Fruit fly (Drosophila melanogaster) whole organism, embryonic: ENCODE data around the gene Pif1B.

Experiments
- CG1024 ChIP-seq: fragments of 200-800 bp; sonication (Bioruptor generic); IDR thresholded peaks from 2 replicates; pipeline ENCODE4 v1.3.6; 2022; ENCODE audit warnings: missing biosample characterization, missing genetic modification characterization
- CG10462 ChIP-seq: fragments of 200-800 bp; sonication (Bioruptor generic); optimal IDR thresholded peaks from 2 replicates; lab custom pipeline; 2016; ENCODE audit warnings: missing biosample characterization, missing genetic modification characterization
- CG11093 ChIP-seq: fragments of 200-800 bp; sonication (Bioruptor generic); IDR thresholded peaks from 3 replicates; pipeline ENCODE4 v1.3.6; 2022; ENCODE audit warnings: missing biosample characterization, missing genetic modification characterization
- CG1233 ChIP-seq: fragments of 200-800 bp; sonication (Bioruptor generic); optimal IDR thresholded peaks from 4 replicates; lab custom pipeline; 2018; ENCODE audit warnings: missing biosample characterization, mild to moderate bottlenecking, missing genetic modification characterization
- CG14050 ChIP-seq: fragments of 200-800 bp; sonication (Bioruptor generic); IDR thresholded peaks from 3 replicates; pipeline ENCODE4 v1.3.6; 2022; ENCODE audit warnings: missing biosample characterization, missing genetic modification characterization
- CG15479 ChIP-seq: fragments of 200-800 bp; sonication (Bioruptor generic); optimal IDR thresholded peaks from 3 replicates; lab custom pipeline; 2019; ENCODE audit warnings: missing biosample characterization, mild to moderate bottlenecking, missing genetic modification characterization, moderate library complexity
- CG18011 ChIP-seq: fragments of 200-800 bp; sonication (Bioruptor generic); optimal IDR thresholded peaks from 2 replicates; lab custom pipeline; 2017; ENCODE audit warnings: missing biosample characterization, missing genetic modification characterization, mild to moderate bottlenecking, moderate library complexity, missing genotype
- CG18262 ChIP-seq: fragments of 200-800 bp; optimal IDR thresholded peaks from 3 replicates; lab custom pipeline; 2019; ENCODE audit warnings: missing biosample characterization, mild to moderate bottlenecking, missing genetic modification characterization, moderate library complexity
- CG2712 ChIP-seq: fragments of 200-800 bp; optimal IDR thresholded peaks from 3 replicates; lab custom pipeline; 2019; ENCODE audit warnings: missing biosample characterization, mild to moderate bottlenecking, missing genetic modification characterization, moderate library complexity
- CG2889 ChIP-seq: fragments of 200-800 bp; sonication (Bioruptor generic); IDR thresholded peaks from 3 replicates; pipeline ENCODE4 v1.3.6; 2022; ENCODE audit warnings: missing biosample characterization, missing genetic modification characterization
- CG30431 ChIP-seq: fragments of 200-800 bp; sonication (Bioruptor generic); optimal IDR thresholded peaks from 2 replicates; lab custom pipeline; 2017; ENCODE audit warnings: missing biosample characterization, missing genetic modification characterization
- CG34376 ChIP-seq: fragments of 200-800 bp; sonication (Bioruptor generic); optimal IDR thresholded peaks from 2 replicates; lab custom pipeline; 2018; ENCODE audit warnings: missing biosample characterization, mild to moderate bottlenecking, missing genetic modification characterization
- CG4854 ChIP-seq: fragments of 200-800 bp; sonication (Bioruptor generic); optimal IDR thresholded peaks from 2 replicates; lab custom pipeline; 2016; ENCODE audit warnings: missing biosample characterization, missing genetic modification characterization, inconsistent platforms
- CG5245 ChIP-seq: fragments of 200-800 bp; sonication (Bioruptor generic); optimal IDR thresholded peaks from 3 replicates; lab custom pipeline; 2016; ENCODE audit warnings: missing biosample characterization, missing genetic modification characterization
- CG7357 ChIP-seq: fragments of 200-800 bp; sonication (Bioruptor generic); IDR thresholded peaks from 3 replicates; pipeline ENCODE4 v1.3.6; 2022; ENCODE audit warnings: missing biosample characterization, missing genetic modification characterization
- CG8478 ChIP-seq: fragments of >200 bp; optimal IDR thresholded peaks from 2 replicates; lab custom pipeline; 2018
- CG9876 ChIP-seq: fragments of 200-800 bp; sonication (Bioruptor generic); optimal IDR thresholded peaks from 2 replicates; lab custom pipeline; 2016; ENCODE audit warnings: missing biosample characterization, missing genetic modification characterization
- D19A ChIP-seq: fragments of 200-800 bp; optimal IDR thresholded peaks from 3 replicates; lab custom pipeline; 2019; ENCODE audit warnings: missing biosample characterization, mild to moderate bottlenecking, missing genetic modification characterization, moderate library complexity
- Dek ChIP-seq: fragments of 200-800 bp; sonication (Bioruptor generic); optimal IDR thresholded peaks from 3 replicates; lab custom pipeline; 2019; ENCODE audit warnings: missing biosample characterization, mild to moderate bottlenecking, missing genetic modification characterization, moderate library complexity
- Dll ChIP-seq: fragments of 200-800 bp; sonication (Bioruptor generic); IDR thresholded peaks from 4 replicates; pipeline ENCODE4 v1.3.6; 2022; ENCODE audit warnings: missing biosample characterization, missing genetic modification characterization; ENCODE audit not compliant: partially characterized antibody
- Drgx ChIP-seq: fragments of 200-800 bp; sonication (Bioruptor generic); IDR thresholded peaks from 2 replicates; pipeline ENCODE4 v1.3.6; 2022; ENCODE audit warnings: missing biosample characterization, missing genetic modification characterization
- E2f1 ChIP-seq: fragments of 200-800 bp; sonication (Bioruptor generic); IDR thresholded peaks from 2 replicates; pipeline ENCODE4 v1.3.6; 2022; ENCODE audit warnings: missing biosample characterization, missing genetic modification characterization
- Fer3 ChIP-seq: fragments of 200-800 bp; sonication (Bioruptor generic); optimal IDR thresholded peaks from 2 replicates; lab custom pipeline; 2018; ENCODE audit warnings: missing biosample characterization, mild to moderate bottlenecking, missing genetic modification characterization, moderate library complexity
- Hr78 ChIP-seq, 2 experiments: fragments of 200-800 bp in 1 of 2; fragments of >200 bp in 1 of 2; sonication (Bioruptor generic) in 1 of 2; optimal IDR thresholded peaks; 2 replicates each; lab custom pipeline; 2017 to 2019; ENCODE audit warnings: missing biosample characterization in 2 of 2, missing genetic modification characterization in 2 of 2, mild to moderate bottlenecking in 1 of 2, moderate library complexity in 1 of 2
- Kr ChIP-seq: fragments of 200-800 bp; sonication (Bioruptor generic); optimal IDR thresholded peaks from 2 replicates; lab custom pipeline; 2017; ENCODE audit warnings: missing biosample characterization, mild to moderate bottlenecking, missing genetic modification characterization
- Lim3 ChIP-seq: fragments of 200-800 bp; sonication (Bioruptor generic); IDR thresholded peaks from 2 replicates; pipeline ENCODE4 v1.3.6; 2022; ENCODE audit warnings: missing biosample characterization, missing genetic modification characterization
- Mes4 ChIP-seq: fragments of 200-800 bp; sonication (Bioruptor generic); optimal IDR thresholded peaks from 2 replicates; lab custom pipeline; 2016; ENCODE audit warnings: missing biosample characterization, missing genetic modification characterization
- Nf-YC ChIP-seq: fragments of 200-800 bp; optimal IDR thresholded peaks from 3 replicates; lab custom pipeline; 2019; ENCODE audit warnings: missing biosample characterization, mild to moderate bottlenecking, missing genetic modification characterization, moderate library complexity
- Scr ChIP-seq: fragments of 200-800 bp; sonication (Bioruptor generic); IDR thresholded peaks from 2 replicates; pipeline ENCODE4 v1.3.6; 2022; ENCODE audit warnings: missing biosample characterization, missing genetic modification characterization; ENCODE audit not compliant: partially characterized antibody
- Sox100B ChIP-seq: fragments of 200-800 bp; sonication (Bioruptor generic); optimal IDR thresholded peaks from 3 replicates; lab custom pipeline; 2018; ENCODE audit warnings: missing biosample characterization, mild to moderate bottlenecking, missing genetic modification characterization
- Usf ChIP-seq: fragments of 200-800 bp; sonication (Bioruptor generic); optimal IDR thresholded peaks from 2 replicates; lab custom pipeline; 2017; ENCODE audit warnings: missing genotype, missing biosample characterization, missing genetic modification characterization
- abd-A ChIP-seq: fragments of 200-800 bp; sonication (Bioruptor generic); optimal IDR thresholded peaks from 3 replicates; lab custom pipeline; 2019; ENCODE audit warnings: missing biosample characterization, mild to moderate bottlenecking, missing genetic modification characterization, moderate library complexity
- ara ChIP-seq: fragments of 200-800 bp; sonication (Bioruptor generic); IDR thresholded peaks from 2 replicates; pipeline ENCODE4 v1.3.6; 2022; ENCODE audit warnings: missing biosample characterization, missing genetic modification characterization
- bbx ChIP-seq: fragments of 200-800 bp; sonication (Bioruptor generic); IDR thresholded peaks from 2 replicates; pipeline ENCODE4 v1.3.6; 2022; ENCODE audit warnings: missing biosample characterization, missing genetic modification characterization; ENCODE audit not compliant: partially characterized antibody
- cato ChIP-seq: fragments of 200-800 bp; sonication (Bioruptor generic); optimal IDR thresholded peaks from 2 replicates; lab custom pipeline; 2016; ENCODE audit warnings: missing biosample characterization, missing genetic modification characterization, borderline replicate concordance
- chm ChIP-seq: fragments of 200-800 bp; sonication (Bioruptor generic); IDR thresholded peaks from 2 replicates; pipeline ENCODE4 v1.3.6; 2022; ENCODE audit warnings: missing biosample characterization, missing genetic modification characterization
- crol ChIP-seq: fragments of 200-800 bp; sonication (Bioruptor generic); IDR thresholded peaks from 2 replicates; pipeline ENCODE4 v1.3.6; 2022; ENCODE audit warnings: missing biosample characterization, missing genetic modification characterization
- fd64A ChIP-seq: fragments of 200-800 bp; sonication (Bioruptor generic); optimal IDR thresholded peaks from 3 replicates; lab custom pipeline; 2018; ENCODE audit warnings: missing biosample characterization, mild to moderate bottlenecking, missing genetic modification characterization
- gcm2 ChIP-seq: fragments of 200-800 bp; sonication (Bioruptor generic); optimal IDR thresholded peaks from 2 replicates; lab custom pipeline; 2016; ENCODE audit warnings: missing biosample characterization, missing genetic modification characterization
- hkb ChIP-seq, 2 experiments: fragments of 200-800 bp in 1 of 2; fragments of >200 bp in 1 of 2; sonication (Bioruptor generic) in 1 of 2; IDR thresholded peaks in 1 of 2; optimal IDR thresholded peaks in 1 of 2; 2 replicates each; pipeline versions ENCODE4 v1.3.6 to Lab custom; 2017 to 2022; ENCODE audit warnings: missing biosample characterization in 1 of 2, missing genetic modification characterization in 1 of 2
- ind ChIP-seq: fragments of 200-800 bp; sonication (Bioruptor generic); optimal IDR thresholded peaks from 3 replicates; lab custom pipeline; 2016; ENCODE audit warnings: missing biosample characterization, missing genetic modification characterization
- psq ChIP-seq: fragments of 200-800 bp; sonication (Bioruptor generic); optimal IDR thresholded peaks from 2 replicates; lab custom pipeline; 2017; ENCODE audit warnings: missing biosample characterization, missing genetic modification characterization
- pum ChIP-seq: fragments of 200-800 bp; sonication (Bioruptor generic); optimal IDR thresholded peaks from 2 replicates; lab custom pipeline; 2016; ENCODE audit warnings: missing biosample characterization, missing genetic modification characterization
- repo ChIP-seq: fragments of 200-800 bp; sonication (Bioruptor generic); optimal IDR thresholded peaks from 2 replicates; lab custom pipeline; 2016; ENCODE audit warnings: missing biosample characterization, missing genetic modification characterization
- ro ChIP-seq: fragments of 200-800 bp; sonication (Bioruptor generic); IDR thresholded peaks from 2 replicates; pipeline ENCODE4 v1.3.6; 2022; ENCODE audit warnings: missing biosample characterization, missing genetic modification characterization
- stwl ChIP-seq: fragments of 200-800 bp; sonication (Bioruptor generic); optimal IDR thresholded peaks from 3 replicates; lab custom pipeline; 2018; ENCODE audit warnings: missing biosample characterization, mild to moderate bottlenecking, missing genetic modification characterization, moderate library complexity
- tin ChIP-seq: fragments of 200-800 bp; sonication (Bioruptor generic); optimal IDR thresholded peaks from 3 replicates; lab custom pipeline; 2016; ENCODE audit warnings: missing biosample characterization, missing genetic modification characterization
- tio ChIP-seq: fragments of 200-800 bp; sonication (Bioruptor generic); optimal IDR thresholded peaks from 2 replicates; lab custom pipeline; 2017; ENCODE audit warnings: missing biosample characterization, missing genetic modification characterization, inconsistent platforms
- zf30C ChIP-seq: fragments of 200-800 bp; sonication (Bioruptor generic); optimal IDR thresholded peaks from 3 replicates; lab custom pipeline; 2018; ENCODE audit warnings: missing biosample characterization, mild to moderate bottlenecking, missing genetic modification characterization
- zfh2 ChIP-seq: fragments of 200-800 bp; sonication (Bioruptor generic); optimal IDR thresholded peaks from 2 replicates; lab custom pipeline; 2016; ENCODE audit warnings: missing biosample characterization, missing genetic modification characterization

Gene Pif1B

DNA sequence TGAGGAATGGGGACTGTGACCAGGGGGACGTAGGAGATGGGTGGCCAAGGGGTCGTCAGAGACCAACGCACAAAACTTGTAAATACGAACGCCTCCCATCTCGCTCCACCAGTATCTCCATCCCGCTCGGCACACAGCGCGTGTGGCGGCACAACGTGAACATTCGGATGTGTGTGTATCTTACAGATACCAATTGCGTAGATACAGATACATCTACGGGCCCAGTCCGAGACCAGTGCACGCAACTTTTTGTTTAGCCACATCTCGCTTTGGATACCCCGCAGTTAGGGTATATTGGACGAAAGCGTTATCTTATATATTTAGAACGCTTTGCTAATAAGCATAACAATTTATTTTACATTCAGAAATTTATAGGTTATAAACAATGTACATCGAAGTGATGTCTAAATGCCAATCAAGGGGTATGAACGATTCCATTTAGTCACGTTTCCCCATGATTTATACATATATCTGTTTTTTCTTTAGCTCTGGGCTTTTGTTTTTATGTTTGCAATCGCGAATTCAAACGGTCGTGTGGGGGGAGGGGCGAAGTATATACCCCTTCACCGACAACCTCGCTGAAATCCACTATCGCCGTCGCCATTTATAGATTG, 10.5 kb upstream of the Pif1B start (continued):
- TF ChIP-seq D19A: peak; percentile 96
- TF ChIP-seq Dll: no peak
- TF ChIP-seq hkb (optimal IDR thresholded peaks at IDR 0.05; lab: Kevin White, UChicago): no peak
- TF ChIP-seq hkb (GFP tag; IDR thresholded peaks at IDR 0.05; lab: Robert Waterston, UW): peak; percentile 99
- TF ChIP-seq Usf (GFP tag; lab: Kevin White, UChicago): peak; percentile 98
- peak; percentile 98 for TF ChIP-seq CG10462 (GFP tag; lab: Kevin White, UChicago)
- TF ChIP-seq chm: peak; percentile 98
- peak; percentile 98 for TF ChIP-seq CG11093 (GFP tag; lab: Robert Waterston, UW)
- peak; percentile 51 for TF ChIP-seq CG15479
- TF ChIP-seq CG18262: peak; percentile 98
- peak; percentile 99 for TF ChIP-seq Fer3
- TF ChIP-seq CG2712 (tag; lab: Kevin White, UChicago): peak; percentile 99
- peak; percentile 98 for TF ChIP-seq CG5245 (GFP tag; lab: Kevin White, UChicago)
- peak; percentile 99 for TF ChIP-seq CG34376
- TF ChIP-seq fd64A (GFP tag; lab: Kevin White, UChicago): peak; percentile 94
- TF ChIP-seq zfh2 (GFP tag; lab: Kevin White, UChicago): peak; percentile 99
- TF ChIP-seq cato (GFP tag; lab: Kevin White, UChicago): peak; percentile 98
- peak; percentile 99 for TF ChIP-seq ind (GFP tag; lab: Kevin White, UChicago)
- TF ChIP-seq repo (GFP tag; lab: Kevin White, UChicago): peak; percentile 98
- TF ChIP-seq abd-A (tag; lab: Kevin White, UChicago): peak; percentile 97
- peak; percentile 99 for TF ChIP-seq tin
- peak; percentile 92 for TF ChIP-seq CG18011 (GFP tag; lab: Kevin White, UChicago)
- TF ChIP-seq bbx (GFP tag; lab: Robert Waterston, UW): 0 out of 2 replicates have a peak, but pooled peaks have one; percentile 42
- TF ChIP-seq ara (GFP tag; lab: Robert Waterston, UW): peak; percentile 98
- peak; percentile 95 for TF ChIP-seq ro
- TF ChIP-seq Hr78 (GFP tag; optimal IDR thresholded peaks at IDR 0.05; lab: Kevin White, UChicago): peak in 1 of 2 experiments; percentile 85
- TF ChIP-seq Mes4 (GFP tag; lab: Kevin White, UChicago): peak; percentile 98
- no peak for TF ChIP-seq CG8478 (lab: Kevin White, UChicago)
- peak; percentile 99 for TF ChIP-seq CG2889
- peak; percentile 98 for TF ChIP-seq pum
- peak; percentile 97 for TF ChIP-seq crol (GFP tag; lab: Robert Waterston, UW)
- TF ChIP-seq Kr (GFP tag; lab: Kevin White, UChicago): peak; percentile 31
- TF ChIP-seq CG9876 (GFP tag; lab: Kevin White, UChicago): peak; percentile 95
- peak; percentile 98 for TF ChIP-seq E2f1 (GFP tag; lab: Robert Waterston, UW)
- TF ChIP-seq gcm2 (GFP tag; lab: Kevin White, UChicago): peak; percentile 98
- TF ChIP-seq psq: peak; percentile 95
- peak; percentile 96 for TF ChIP-seq CG1024 (GFP tag; lab: Robert Waterston, UW)
- peak; percentile 94 for TF ChIP-seq CG7357 (GFP tag; lab: Robert Waterston, UW)
- peak; percentile 99 for TF ChIP-seq CG14050 (GFP tag; lab: Robert Waterston, UW)
- peak; percentile 3 for TF ChIP-seq zf30C (GFP tag; lab: Kevin White, UChicago)
- TF ChIP-seq CG4854 (GFP tag; lab: Kevin White, UChicago): peak; percentile 98
- peak; percentile 88 for TF ChIP-seq Nf-YC (tag; lab: Kevin White, UChicago)
- TF ChIP-seq stwl (tag; lab: Kevin White, UChicago): peak; percentile 61
- TF ChIP-seq CG30431 (GFP tag; lab: Kevin White, UChicago): peak; percentile 97
- peak; percentile 97 for TF ChIP-seq Lim3 (GFP tag; lab: Robert Waterston, UW)
- peak; percentile 98 for TF ChIP-seq Sox100B
- TF ChIP-seq CG1233 (GFP tag; lab: Kevin White, UChicago): peak; percentile 98
- TF ChIP-seq Dek (tag; lab: Kevin White, UChicago): peak; percentile 99
- TF ChIP-seq Drgx: peak; percentile 99
- TF ChIP-seq Scr (GFP tag; lab: Robert Waterston, UW): no peak
- TF ChIP-seq tio: peak; percentile 99
